Worm (Caenorhabditis elegans) whole organism, L3 larva: ENCODE results near the gene F32D8.15.

Experiments used
- R02D3.7 ChIP-seq: fragments of 150-350 bp; optimal IDR thresholded peaks from 2 replicates; lab custom pipeline; 2014; ENCODE audit warnings: missing biosample characterization, missing genetic modification characterization
- ZK546.5 ChIP-seq: sonication (generic microtip); optimal IDR thresholded peaks from 2 replicates; lab custom pipeline; 2017; ENCODE audit warnings: missing biosample characterization, missing genetic modification characterization
- aly-2 ChIP-seq: fragments of 150-350 bp; optimal IDR thresholded peaks from 2 replicates; lab custom pipeline; 2014; ENCODE audit warnings: missing biosample characterization, missing genetic modification characterization
- nhr-237 ChIP-seq: fragments of 150-350 bp; optimal IDR thresholded peaks from 2 replicates; lab custom pipeline; 2014; ENCODE audit warnings: missing biosample characterization, missing genetic modification characterization

- TF ChIP-seq nhr-237 (tag; lab: Kevin White, UChicago) = no peak
- TF ChIP-seq ZK546.5 = no peak
- no peak for TF ChIP-seq R02D3.7
- TF ChIP-seq aly-2 (tag; lab: Kevin White, UChicago) = no peak
Observed at ce11 chrV:10874938-10875599, 28.8 kb upstream of the F32D8.15 start.
